Fruit fly (Drosophila melanogaster): ENCODE results near the gene CG10969.

The CG10969 gene

DNA sequence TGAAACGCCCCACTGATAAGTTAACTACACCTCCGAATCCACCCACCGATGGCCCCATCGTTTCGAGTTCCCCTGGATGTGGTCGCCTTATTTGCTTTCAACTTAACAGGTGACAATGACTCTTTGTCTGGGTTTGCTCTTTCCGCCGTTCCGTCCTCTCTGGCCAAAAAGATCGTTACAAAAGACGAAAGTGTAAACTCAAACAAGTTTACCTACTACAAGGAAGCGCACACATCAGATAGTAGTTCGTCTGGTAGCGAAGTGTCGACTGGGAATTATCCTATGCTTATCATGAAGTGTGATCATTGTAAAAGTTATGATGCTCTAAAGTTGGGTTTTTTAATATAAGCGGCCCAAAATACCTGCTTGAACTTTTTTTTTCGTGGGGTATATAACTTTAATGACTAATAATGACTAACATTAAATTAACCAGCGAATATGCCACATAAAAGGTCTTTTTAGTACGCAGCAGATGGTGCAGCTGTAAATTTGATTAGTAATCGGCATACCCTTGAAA is 18.0 kb upstream of the CG10969 start:
- TF ChIP-seq lilli (GFP tag; optimal IDR thresholded peaks at IDR 0.05) (peak; percentile 12), CG17359 (tag; optimal IDR thresholded peaks at IDR 0.05) (no peak), CG1233 (GFP tag; optimal IDR thresholded peaks at IDR 0.05) (peak; percentile 3), NfI (GFP tag; optimal IDR thresholded peaks at IDR 0.05) (peak; percentile 24), row (GFP tag; IDR thresholded peaks at IDR 0.05) (peak; percentile 74), CG17361 (GFP tag; IDR thresholded peaks at IDR 0.05) (peak; percentile 37; the same call in 1 of the 3 replicates), Hr78 (GFP tag; optimal IDR thresholded peaks at IDR 0.05) (peak in 1 of 2 experiments; percentile 16), CG5180 (GFP tag; optimal IDR thresholded peaks at IDR 0.05) (peak; percentile 32), schlank (tag; optimal IDR thresholded peaks at IDR 0.05) (no peak), eve (GFP tag; optimal IDR thresholded peaks at IDR 0.05) (peak in 1 of 2 experiments; percentile 67), ATbp (GFP tag; optimal IDR thresholded peaks at IDR 0.05) (peak; percentile 62), Sox102F (GFP tag; optimal IDR thresholded peaks at IDR 0.05) (peak; percentile 48), Meics (GFP tag; optimal IDR thresholded peaks at IDR 0.05) (peak; percentile 21), fd64A (GFP tag; optimal IDR thresholded peaks at IDR 0.05) (no peak), CG2712 (tag; optimal IDR thresholded peaks at IDR 0.05) (peak; percentile 38), cato (GFP tag; optimal IDR thresholded peaks at IDR 0.05; ENCODE audit: borderline replicate concordance) (no peak), Nf-YA (GFP tag; IDR thresholded peaks at IDR 0.05) (no peak), grau (tag; optimal IDR thresholded peaks at IDR 0.05) (peak; percentile 20), sens (GFP tag) (peak; percentile 78), jumu (GFP tag; optimal IDR thresholded peaks at IDR 0.05) (peak; percentile 12), CrebB (tag; optimal IDR thresholded peaks at IDR 0.05) (peak; percentile 33), ftz-f1 (GFP tag; optimal IDR thresholded peaks at IDR 0.05) (no peak), zf30C (GFP tag; optimal IDR thresholded peaks at IDR 0.05) (no peak), bowl (GFP tag; IDR thresholded peaks at IDR 0.05) (no peak), Med (GFP tag) (peak; percentile 55), NK7.1 (GFP tag; optimal IDR thresholded peaks at IDR 0.05) (no peak), nau (GFP tag; optimal IDR thresholded peaks at IDR 0.05) (no peak), ase (GFP tag; IDR thresholded peaks at IDR 0.05) (no peak), BtbVII (GFP tag; optimal IDR thresholded peaks at IDR 0.05) (peak; percentile 33), CG12155 (GFP tag; optimal IDR thresholded peaks at IDR 0.05) (peak; percentile 2), Oaz (GFP tag; IDR thresholded peaks at IDR 0.05) (no peak), tio (GFP tag; optimal IDR thresholded peaks at IDR 0.05) (no peak), CG14441 (GFP tag; IDR thresholded peaks at IDR 0.05) (0 out of 2 replicates have a peak, but pooled peaks have one; percentile 6), CG16863 (GFP tag; optimal IDR thresholded peaks at IDR 0.05) (peak; percentile 13), Hsf (GFP tag; optimal IDR thresholded peaks at IDR 0.05) (peak; percentile 10), Rfx (GFP tag; IDR thresholded peaks at IDR 0.05) (no peak), CG18599 (GFP tag; optimal IDR thresholded peaks at IDR 0.05) (peak; percentile 51), pros (GFP tag; optimal IDR thresholded peaks at IDR 0.05) (no peak), Sry-β (GFP tag; optimal IDR thresholded peaks at IDR 0.05) (no peak), CG7556 (GFP tag; optimal IDR thresholded peaks at IDR 0.05) (no peak), CG7839 (tag; optimal IDR thresholded peaks at IDR 0.05) (peak; percentile 7), fd102C (GFP tag; optimal IDR thresholded peaks at IDR 0.05) (no peak), Deaf1 (tag; optimal IDR thresholded peaks at IDR 0.05) (no peak), CG12219 (GFP tag; optimal IDR thresholded peaks at IDR 0.05) (peak; percentile 12), MTF-1 (GFP tag; optimal IDR thresholded peaks at IDR 0.05; ENCODE audit: borderline replicate concordance) (peak; percentile 25), CG42726 (GFP tag; IDR thresholded peaks at IDR 0.05; ENCODE audit: partially characterized antibody) (no peak), Blimp-1 (GFP tag; optimal IDR thresholded peaks at IDR 0.05) (peak; percentile 55), wek (GFP tag; optimal IDR thresholded peaks at IDR 0.05) (peak; percentile 37), CG14710 (tag; optimal IDR thresholded peaks at IDR 0.05) (no peak)
